Worm (Caenorhabditis elegans) whole organism, L4 larva: ENCODE measurements around the gene H13N06.7.

Experiments
- D1046.2 ChIP-seq: fragments of 200-800 bp; sonication (Bioruptor generic); IDR thresholded peaks from 2 replicates; pipeline ENCODE4 v1.3.6; 2022; ENCODE audit warnings: missing genetic modification characterization, missing compliant biosample characterization
- F10B5.3 ChIP-seq: sonication (generic microtip); optimal IDR thresholded peaks from 2 replicates; lab custom pipeline; 2016; ENCODE audit warnings: mild to moderate bottlenecking, missing genetic modification characterization, missing compliant biosample characterization
- F37D6.2 ChIP-seq: sonication (generic microtip); optimal IDR thresholded peaks from 2 replicates; lab custom pipeline; 2016; ENCODE audit warnings: mild to moderate bottlenecking, missing genetic modification characterization, missing compliant biosample characterization
- F44E2.7 ChIP-seq: fragments of 200-800 bp; sonication (Bioruptor generic); IDR thresholded peaks from 2 replicates; pipeline ENCODE4 v2.1.2; 2022; ENCODE audit warnings: missing genetic modification characterization, missing compliant biosample characterization
- Y48G9A.11 ChIP-seq: fragments of 200-800 bp; sonication (Bioruptor generic); IDR thresholded peaks from 2 replicates; pipeline ENCODE4 v1.3.6; 2022; ENCODE audit warnings: missing genetic modification reagents, missing genetic modification characterization, missing compliant biosample characterization
- Y5F2A.4 ChIP-seq: fragments of 200-800 bp; sonication (Bioruptor generic); optimal IDR thresholded peaks from 2 replicates; lab custom pipeline; 2018; ENCODE audit warnings: mild to moderate bottlenecking, missing genetic modification characterization, missing compliant biosample characterization
- aha-1 ChIP-seq: fragments of 150-350 bp; peaks from one replicate; lab custom pipeline; 2014; ENCODE audit warnings: missing biosample characterization, missing genetic modification characterization
- ceh-28 ChIP-seq: fragments of 150-350 bp; optimal IDR thresholded peaks from 2 replicates; lab custom pipeline; 2014; ENCODE audit warnings: missing biosample characterization, missing genetic modification reagents, missing genetic modification characterization
- ceh-32 ChIP-seq: sonication (generic microtip); optimal IDR thresholded peaks from 2 replicates; lab custom pipeline; 2016; ENCODE audit warnings: mild to moderate bottlenecking, missing genetic modification characterization, missing compliant biosample characterization; ENCODE audit not compliant: poor library complexity
- ceh-62 ChIP-seq: sonication (generic microtip); optimal IDR thresholded peaks from 2 replicates; lab custom pipeline; 2017; ENCODE audit warnings: missing biosample characterization, missing genetic modification characterization
- cey-2 ChIP-seq: sonication (generic microtip); optimal IDR thresholded peaks from 3 replicates; lab custom pipeline; 2017; ENCODE audit warnings: missing genetic modification characterization, mild to moderate bottlenecking, missing compliant biosample characterization, antibody characterized with exemption, borderline replicate concordance; ENCODE audit not compliant: insufficient read depth
- daf-12 ChIP-seq: fragments of 150-350 bp; optimal IDR thresholded peaks from 2 replicates; lab custom pipeline; 2014; ENCODE audit warnings: missing biosample characterization, missing genetic modification reagents, missing genetic modification characterization
- daf-16 ChIP-seq, 3 experiments: sonication (generic microtip); optimal IDR thresholded peaks; 2 replicates each; lab custom pipeline; 2016 to 2017; ENCODE audit warnings: missing genetic modification characterization in 3 of 3, missing genetic modification reagents in 3 of 3, mild to moderate bottlenecking in 2 of 3, missing compliant biosample characterization in 2 of 3, missing biosample characterization in 1 of 3, moderate library complexity in 1 of 3
- dmd-6 ChIP-seq: fragments of 200-800 bp; sonication (Bioruptor generic); IDR thresholded peaks from 2 replicates; pipeline ENCODE4 v1.3.6; 2022; ENCODE audit warnings: missing genetic modification reagents, missing genetic modification characterization, missing compliant biosample characterization
- dmd-8 ChIP-seq: fragments of 200-800 bp; sonication (Bioruptor generic); IDR thresholded peaks from 2 replicates; pipeline ENCODE4 v1.3.6; 2022; ENCODE audit warnings: missing genetic modification characterization, missing compliant biosample characterization
- dmd-9 ChIP-seq: fragments of 200-800 bp; sonication (Bioruptor generic); IDR thresholded peaks from 2 replicates; pipeline ENCODE4 v1.3.6; 2022; ENCODE audit warnings: missing genetic modification reagents, missing genetic modification characterization, missing compliant biosample characterization
- dve-1 ChIP-seq: sonication (generic microtip); optimal IDR thresholded peaks from 2 replicates; lab custom pipeline; 2017; ENCODE audit warnings: antibody characterized with exemption, mild to moderate bottlenecking, missing genetic modification characterization, missing compliant biosample characterization; ENCODE audit not compliant: insufficient read depth
- egl-43 ChIP-seq: fragments of 200-800 bp; sonication (Bioruptor generic); IDR thresholded peaks from 2 replicates; pipeline ENCODE4 v1.3.6; 2022; ENCODE audit warnings: missing genetic modification reagents, missing genetic modification characterization, missing compliant biosample characterization
- hif-1 ChIP-seq, 2 experiments: sonication (generic microtip); optimal IDR thresholded peaks; 2 replicates each; lab custom pipeline; 2016 to 2017; ENCODE audit warnings: missing compliant biosample characterization in 2 of 2, missing genetic modification characterization in 2 of 2, missing genetic modification reagents in 2 of 2, missing genotype in 2 of 2, mild to moderate bottlenecking in 1 of 2
- lin-1 ChIP-seq: fragments of 200-800 bp; sonication (Bioruptor generic); IDR thresholded peaks from 2 replicates; pipeline ENCODE4 v1.3.6; 2022; ENCODE audit warnings: missing genetic modification reagents, missing genetic modification characterization, missing compliant biosample characterization
- lin-13 ChIP-seq: fragments of 150-350 bp; optimal IDR thresholded peaks from 2 replicates; lab custom pipeline; 2014; ENCODE audit warnings: missing biosample characterization, missing genetic modification reagents, missing genetic modification characterization
- lin-38 ChIP-seq: fragments of 200-800 bp; sonication (Bioruptor generic); IDR thresholded peaks from 2 replicates; pipeline ENCODE4 v1.3.6; 2022; ENCODE audit warnings: missing genetic modification reagents, missing genetic modification characterization, missing compliant biosample characterization
- lir-3 ChIP-seq: sonication (generic microtip); optimal IDR thresholded peaks from 2 replicates; lab custom pipeline; 2016; ENCODE audit warnings: mild to moderate bottlenecking, missing genetic modification characterization, missing compliant biosample characterization
- lsy-2 ChIP-seq, 2 experiments: fragments of 150-350 bp in 1 of 2; sonication (generic microtip) in 1 of 2; optimal IDR thresholded peaks; 2 replicates each; lab custom pipeline; 2014 to 2017; ENCODE audit warnings: missing biosample characterization in 2 of 2, missing genetic modification characterization in 2 of 2
- madf-9 ChIP-seq: fragments of 200-800 bp; sonication (Bioruptor generic); conservative IDR thresholded peaks from 2 replicates; pipeline ENCODE4 v1.3.6; 2022; ENCODE audit warnings: missing genetic modification reagents, missing genetic modification characterization, missing compliant biosample characterization
- mdl-1 ChIP-seq, 2 experiments: fragments of 150-350 bp in 1 of 2; sonication (generic microtip) in 1 of 2; optimal IDR thresholded peaks; 2 replicates each; lab custom pipeline; 2014 to 2017; ENCODE audit warnings: missing biosample characterization in 2 of 2, missing genetic modification characterization in 2 of 2
- mep-1 ChIP-seq: fragments of 150-350 bp; sonication (generic microtip); optimal IDR thresholded peaks from 3 replicates; lab custom pipeline; 2014; ENCODE audit warnings: missing biosample characterization, missing genetic modification characterization
- nhr-237 ChIP-seq: sonication (generic microtip); optimal IDR thresholded peaks from 2 replicates; lab custom pipeline; 2017; ENCODE audit warnings: missing biosample characterization, missing genetic modification characterization
- nhr-25 ChIP-seq: sonication (generic microtip); optimal IDR thresholded peaks from 2 replicates; lab custom pipeline; 2017; ENCODE audit warnings: missing genetic modification characterization, mild to moderate bottlenecking, missing compliant biosample characterization, antibody characterized with exemption, moderate library complexity, borderline replicate concordance; ENCODE audit not compliant: insufficient read depth
- nhr-28 ChIP-seq: fragments of 150-350 bp; optimal IDR thresholded peaks from 2 replicates; lab custom pipeline; 2014; ENCODE audit warnings: missing biosample characterization, missing genetic modification characterization
- nhr-6 ChIP-seq: fragments of 150-350 bp; optimal IDR thresholded peaks from 2 replicates; lab custom pipeline; 2014; ENCODE audit warnings: missing biosample characterization, missing genetic modification characterization
- nhr-76 ChIP-seq: fragments of 150-350 bp; optimal IDR thresholded peaks from 2 replicates; lab custom pipeline; 2014; ENCODE audit warnings: missing biosample characterization, missing genetic modification characterization
- rbr-2 ChIP-seq: sonication (generic microtip); optimal IDR thresholded peaks from 2 replicates; lab custom pipeline; 2016; ENCODE audit warnings: missing genotype, missing genetic modification characterization, missing compliant biosample characterization
- saeg-2 ChIP-seq: fragments of 200-800 bp; sonication (Bioruptor generic); IDR thresholded peaks from 2 replicates; pipeline ENCODE4 v1.3.6; 2022; ENCODE audit warnings: missing genetic modification reagents, missing genetic modification characterization, missing compliant biosample characterization
- skn-1 ChIP-seq: fragments of 150-350 bp; optimal IDR thresholded peaks from 2 replicates; lab custom pipeline; 2014; ENCODE audit warnings: missing biosample characterization, missing genetic modification characterization
- spr-3 ChIP-seq: fragments of 200-800 bp; sonication (Bioruptor generic); optimal IDR thresholded peaks from 2 replicates; lab custom pipeline; 2018; ENCODE audit warnings: mild to moderate bottlenecking, missing genetic modification characterization, missing compliant biosample characterization
- tag-97 ChIP-seq: fragments of 200-800 bp; sonication (Bioruptor generic); IDR thresholded peaks from 2 replicates; pipeline ENCODE4 v1.3.6; 2022; ENCODE audit warnings: missing genetic modification characterization, missing compliant biosample characterization
- tra-1 ChIP-seq: fragments of 200-800 bp; sonication (Bioruptor generic); IDR thresholded peaks from 2 replicates; pipeline ENCODE4 v1.3.6; 2022; ENCODE audit warnings: missing genetic modification reagents, missing genetic modification characterization, missing compliant biosample characterization
- zfp-3 ChIP-seq: fragments of 200-800 bp; sonication (Bioruptor generic); conservative IDR thresholded peaks from 2 replicates; pipeline ENCODE4 v1.3.6; 2022; ENCODE audit warnings: missing genetic modification reagents, missing genetic modification characterization, missing compliant biosample characterization
- ztf-7 ChIP-seq: fragments of 150-350 bp; optimal IDR thresholded peaks from 2 replicates; lab custom pipeline; 2014; ENCODE audit warnings: missing biosample characterization, missing genetic modification characterization

Gene H13N06.7

ce11 chrX:15544671-15545070 lies 41.7 kb downstream of the H13N06.7 start (continued):
- TF ChIP-seq dmd-8 (GFP tag; lab: Robert Waterston, UW) (no peak), ceh-32 (tag; lab: Kevin White, UChicago) (no peak), lir-3 (tag; lab: Kevin White, UChicago) (no peak), Y5F2A.4 (GFP tag; lab: Kevin White, UChicago) (no peak), tra-1 (GFP tag; lab: Robert Waterston, UW) (peak; percentile 63), saeg-2 (GFP tag; lab: Robert Waterston, UW) (no peak), ztf-7 (no peak), zfp-3 (GFP tag; lab: Robert Waterston, UW) (no peak), mdl-1 (tag; optimal IDR thresholded peaks at IDR 0.05; lab: Kevin White, UChicago) (no peak), rbr-2 (no peak), Y48G9A.11 (GFP tag; lab: Robert Waterston, UW) (no peak), cey-2 (tag; lab: Kevin White, UChicago) (no peak), dmd-9 (no peak), F37D6.2 (tag; lab: Kevin White, UChicago) (no peak), skn-1 (tag; lab: Kevin White, UChicago) (no peak), hif-1 (tag; optimal IDR thresholded peaks at IDR 0.05; lab: Kevin White, UChicago) (no peak), aha-1 (tag; lab: Kevin White, UChicago) (no peak), nhr-237 (tag; lab: Kevin White, UChicago) (no peak), daf-12 (tag; lab: Kevin White, UChicago) (no peak), F44E2.7 (GFP tag; lab: Robert Waterston, UW) (no peak), nhr-76 (tag; lab: Kevin White, UChicago) (no peak), nhr-25 (tag; lab: Kevin White, UChicago) (no peak), lin-1 (0 out of 2 replicates have a peak, but pooled peaks have one; percentile 39), ceh-62 (tag; lab: Kevin White, UChicago) (no peak), mep-1 (tag; lab: Kevin White, UChicago) (no peak), nhr-6 (tag; lab: Kevin White, UChicago) (no peak), ceh-28 (tag; lab: Kevin White, UChicago) (no peak), egl-43 (no peak), dve-1 (peak; percentile 69), madf-9 (no peak), lin-38 (no peak), lin-13 (GFP tag; lab: Kevin White, UChicago) (no peak), lsy-2 (tag; optimal IDR thresholded peaks at IDR 0.05; lab: Kevin White, UChicago) (no peak), spr-3 (GFP tag; lab: Kevin White, UChicago) (no peak)

- TF ChIP-seq dmd-6 (GFP tag; lab: Robert Waterston, UW) (0 out of 2 replicates have a peak, but pooled peaks have one; percentile 22), tag-97 (GFP tag; lab: Robert Waterston, UW) (no peak)
Observed at ce11 chrX:15545485-15545884, 42.6 kb downstream of the H13N06.7 start.

DNA sequence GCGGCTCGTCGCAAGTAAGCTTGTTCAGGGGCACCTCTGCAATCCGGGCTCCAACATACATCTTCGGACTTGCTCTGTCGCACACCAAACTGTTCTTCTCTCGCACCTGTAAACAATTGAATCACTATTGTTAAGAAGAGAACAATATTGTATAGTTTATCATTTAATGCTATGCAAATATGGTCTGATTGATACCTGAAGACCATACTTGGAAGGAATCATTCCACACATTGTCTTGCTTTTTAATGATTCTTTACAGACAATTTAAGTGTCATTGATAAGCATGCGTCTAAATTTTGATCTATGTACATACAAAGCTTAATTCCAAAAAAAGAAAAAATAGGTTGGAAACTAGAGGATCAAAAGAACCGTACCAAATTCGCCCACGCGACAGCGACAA lies 44.0 kb downstream of the H13N06.7 start:
- TF ChIP-seq D1046.2 (GFP tag; lab: Robert Waterston, UW) (0 out of 2 replicates have a peak, but pooled peaks have one; percentile 11), daf-16 (GFP tag; optimal IDR thresholded peaks at IDR 0.05; lab: Kevin White, UChicago) (no peak), daf-16 (tag; optimal IDR thresholded peaks at IDR 0.05; lab: Kevin White, UChicago) (peak; percentile 20), F10B5.3 (tag; lab: Kevin White, UChicago) (no peak), nhr-28 (tag; lab: Kevin White, UChicago) (peak; percentile 1), dmd-6 (GFP tag; lab: Robert Waterston, UW) (peak; percentile 12; the same call in 1 of the 2 replicates)
